Fruit fly (Drosophila melanogaster) whole organism, wandering third instar larva: Measurements from ENCODE around the gene CG43271.

Source experiments
- Abd-B ChIP-seq: fragments of >200 bp; optimal IDR thresholded peaks from 2 replicates; lab custom pipeline; 2017; ENCODE audit warnings: missing biosample characterization, missing genetic modification characterization
- CG32264 ChIP-seq: fragments of 200-800 bp; sonication (Bioruptor generic); optimal IDR thresholded peaks from 2 replicates; lab custom pipeline; 2016; ENCODE audit warnings: missing biosample characterization, missing genetic modification characterization
- CG9705 ChIP-seq: fragments of 200-800 bp; sonication (Bioruptor generic); optimal IDR thresholded peaks from 2 replicates; lab custom pipeline; 2018; ENCODE audit warnings: missing biosample characterization, mild to moderate bottlenecking, missing genetic modification characterization
- Dfd ChIP-seq: fragments of >200 bp; optimal IDR thresholded peaks from 2 replicates; lab custom pipeline; 2017; ENCODE audit warnings: missing biosample characterization, missing genetic modification characterization
- Dif ChIP-seq: fragments of 200-275, 200-300 bp; sonication (Bioruptor generic); optimal IDR thresholded peaks from 2 replicates; lab custom pipeline; 2018; ENCODE audit warnings: missing biosample characterization, missing genetic modification characterization; ENCODE audit not compliant: partially characterized antibody
- GATAd ChIP-seq: sonication (Bioruptor generic); optimal IDR thresholded peaks from 2 replicates; lab custom pipeline; 2016; ENCODE audit warnings: missing biosample characterization, missing genetic modification characterization
- HLH106 ChIP-seq: fragments of 200-800 bp; optimal IDR thresholded peaks from 3 replicates; lab custom pipeline; 2019; ENCODE audit warnings: missing biosample characterization, mild to moderate bottlenecking, missing genetic modification characterization, moderate library complexity
- Hr78 ChIP-seq: fragments of >200 bp; optimal IDR thresholded peaks from 2 replicates; lab custom pipeline; 2017; ENCODE audit warnings: missing biosample characterization, missing genetic modification characterization
- Hr83 ChIP-seq: fragments of 200-300 bp; sonication (Bioruptor generic); optimal IDR thresholded peaks from 2 replicates; lab custom pipeline; 2016; ENCODE audit warnings: missing biosample characterization, mild to moderate bottlenecking, missing genetic modification characterization, moderate library complexity; ENCODE audit not compliant: poor library complexity, severe bottlenecking
- Jra ChIP-seq: sonication (Bioruptor generic); optimal IDR thresholded peaks from 2 replicates; lab custom pipeline; 2016; ENCODE audit warnings: missing biosample characterization, missing genetic modification characterization
- Mio ChIP-seq: sonication (Bioruptor generic); optimal IDR thresholded peaks from 2 replicates; lab custom pipeline; 2016; ENCODE audit warnings: missing biosample characterization, missing genetic modification characterization
- Myc ChIP-seq: fragments of >200 bp; optimal IDR thresholded peaks from 2 replicates; lab custom pipeline; 2017
- N ChIP-seq: fragments of >200 bp; optimal IDR thresholded peaks from 2 replicates; lab custom pipeline; 2018; ENCODE audit warnings: missing biosample characterization, missing external identifiers, missing genetic modification characterization
- Rel ChIP-seq, 2 experiments: fragments of 200-800 bp; sonication (Bioruptor generic) in 1 of 2; optimal IDR thresholded peaks; 2 replicates in 1 of 2; 3 replicates in 1 of 2; lab custom pipeline; 2016 to 2019; ENCODE audit warnings: mild to moderate bottlenecking in 2 of 2, missing biosample characterization in 2 of 2, missing genetic modification characterization in 2 of 2, moderate library complexity in 1 of 2
- Vsx2 ChIP-seq: fragments of 200-300, 225-300 bp; sonication (Bioruptor generic); optimal IDR thresholded peaks from 2 replicates; lab custom pipeline; 2018; ENCODE audit warnings: missing biosample characterization, missing genetic modification characterization; ENCODE audit not compliant: partially characterized antibody
- br ChIP-seq: fragments of 200-800 bp; sonication (Bioruptor generic); optimal IDR thresholded peaks from 2 replicates; lab custom pipeline; 2016; ENCODE audit warnings: missing biosample characterization, missing genetic modification characterization
- brk ChIP-seq: fragments of 200-800 bp; sonication (Bioruptor generic); optimal IDR thresholded peaks from 2 replicates; lab custom pipeline; 2016; ENCODE audit warnings: missing biosample characterization, mild to moderate bottlenecking, missing genetic modification characterization
- dl ChIP-seq, 2 experiments: fragments of 175-275, 200-275 bp in 1 of 2; fragments of 200-275 bp in 1 of 2; sonication (Bioruptor generic); optimal IDR thresholded peaks; lab custom pipeline; 2018; ENCODE audit warnings: mild to moderate bottlenecking in 2 of 2, missing biosample characterization in 2 of 2, missing genetic modification characterization in 2 of 2, moderate library complexity in 2 of 2; ENCODE audit not compliant: partially characterized antibody in 2 of 2, insufficient read depth in 1 of 2
- dmrt93B ChIP-seq: fragments of 200-800 bp; sonication (Bioruptor generic); optimal IDR thresholded peaks from 2 replicates; lab custom pipeline; 2018; ENCODE audit warnings: missing biosample characterization, mild to moderate bottlenecking, missing genetic modification characterization
- dsf ChIP-seq: sonication (Bioruptor generic); optimal IDR thresholded peaks from 2 replicates; lab custom pipeline; 2016; ENCODE audit warnings: missing biosample characterization, missing genetic modification characterization, borderline replicate concordance
- ey ChIP-seq: fragments of 200-800 bp; sonication (Bioruptor generic); optimal IDR thresholded peaks from 2 replicates; lab custom pipeline; 2016; ENCODE audit warnings: missing biosample characterization, missing genetic modification characterization
- foxo ChIP-seq, 2 experiments: fragments of 200-800 bp; sonication (Bioruptor generic); optimal IDR thresholded peaks; 2 replicates in 1 of 2; 3 replicates in 1 of 2; lab custom pipeline; 2016 to 2017; ENCODE audit warnings: missing biosample characterization in 2 of 2, missing genetic modification characterization in 2 of 2
- fru ChIP-seq: fragments of 200-800 bp; sonication (Bioruptor generic); optimal IDR thresholded peaks from 3 replicates; lab custom pipeline; 2016; ENCODE audit warnings: missing biosample characterization, mild to moderate bottlenecking, missing genetic modification characterization
- h ChIP-seq: fragments of 200-800 bp; sonication (Bioruptor generic); optimal IDR thresholded peaks from 3 replicates; lab custom pipeline; 2016; ENCODE audit warnings: missing biosample characterization, mild to moderate bottlenecking, missing genetic modification characterization
- jim ChIP-seq: fragments of 175-275, 200-325 bp; sonication (Bioruptor generic); optimal IDR thresholded peaks from 2 replicates; lab custom pipeline; 2016; ENCODE audit warnings: missing biosample characterization, mild to moderate bottlenecking, missing genetic modification characterization
- lola ChIP-seq: fragments of >200 bp; optimal IDR thresholded peaks from 2 replicates; lab custom pipeline; 2017; ENCODE audit warnings: missing biosample characterization, missing genetic modification characterization
- pan ChIP-seq: fragments of >200 bp; optimal IDR thresholded peaks from 2 replicates; lab custom pipeline; 2017
- psq ChIP-seq: fragments of 200-800 bp; sonication (Bioruptor generic); optimal IDR thresholded peaks from 3 replicates; lab custom pipeline; 2017; ENCODE audit warnings: missing biosample characterization, mild to moderate bottlenecking, missing genetic modification characterization, moderate library complexity
- rgr ChIP-seq: fragments of 200-800 bp; sonication (Bioruptor generic); optimal IDR thresholded peaks from 3 replicates; lab custom pipeline; 2016; ENCODE audit warnings: missing biosample characterization, mild to moderate bottlenecking, missing genetic modification characterization
- sage ChIP-seq: fragments of 200-800 bp; sonication (Bioruptor generic); optimal IDR thresholded peaks from 2 replicates; lab custom pipeline; 2016; ENCODE audit warnings: missing biosample characterization, mild to moderate bottlenecking, missing genetic modification characterization
- sv ChIP-seq: fragments of 200-800 bp; sonication (Bioruptor generic); optimal IDR thresholded peaks from 3 replicates; lab custom pipeline; 2016; ENCODE audit warnings: missing biosample characterization, missing genetic modification characterization

Gene CG43271

DNA sequence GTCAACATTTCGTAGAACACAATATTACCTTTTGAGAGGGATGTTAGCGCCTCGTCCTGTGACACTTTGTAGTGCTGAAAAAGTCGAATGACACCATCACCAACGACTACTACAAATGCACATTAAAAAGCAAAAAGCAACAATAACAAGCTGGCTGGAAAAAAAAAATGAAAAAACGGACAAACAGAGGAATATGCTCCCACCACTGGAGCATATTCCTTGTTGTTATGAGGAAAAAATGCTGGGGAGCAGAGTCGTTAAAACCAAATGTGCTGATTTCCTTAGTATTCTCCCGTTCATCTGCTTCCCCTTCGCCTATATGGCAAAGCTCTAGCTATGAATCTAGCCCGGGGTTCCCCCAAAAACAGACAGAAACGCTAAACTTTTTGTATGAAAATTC lies at the start of gene CG43271:
CG43271 (minus strand) TSS at position 101 of the 400 bp plus-strand sequence.
- TF ChIP-seq dmrt93B (no peak), GATAd (GFP tag; lab: Kevin White, UChicago) (no peak), Dif (GFP tag; lab: Kevin White, UChicago) (no peak), CG32264 (GFP tag; lab: Kevin White, UChicago) (no peak), foxo (GFP tag; optimal IDR thresholded peaks at IDR 0.05; lab: Kevin White, UChicago) (no peak), HLH106 (tag; lab: Kevin White, UChicago) (no peak), rgr (GFP tag; lab: Kevin White, UChicago) (no peak), CG9705 (GFP tag; lab: Kevin White, UChicago) (no peak), jim (no peak), brk (GFP tag; lab: Kevin White, UChicago) (no peak), pan (no peak), Hr78 (GFP tag; lab: Kevin White, UChicago) (no peak), sage (GFP tag; lab: Kevin White, UChicago) (no peak), lola (no peak), N (GFP tag; lab: Kevin White, UChicago) (no peak), dsf (GFP tag; lab: Kevin White, UChicago) (no peak)
- TF ChIP-seq, all 38 proteins: peak for 0

DNA sequence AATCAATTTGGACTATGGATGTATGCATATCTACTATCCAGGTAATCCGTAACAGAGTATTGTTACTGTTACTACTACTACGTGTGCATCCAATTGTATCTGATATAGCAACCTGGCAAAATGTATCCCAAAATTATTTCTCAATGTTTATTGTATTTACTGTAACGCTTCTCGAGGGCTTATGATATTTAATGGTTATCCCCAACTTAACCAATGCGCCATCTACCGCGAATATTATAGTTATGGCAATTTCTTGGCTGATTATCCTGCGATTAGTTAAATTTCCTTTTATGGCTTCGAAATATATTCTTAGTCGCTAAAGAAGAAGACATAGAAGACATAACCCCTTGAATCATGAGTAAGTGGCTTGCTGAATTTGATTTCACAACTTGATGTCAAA lies 48.9 kb upstream of the CG43271 start:
- TF ChIP-seq Mio (no peak), Abd-B (GFP tag; lab: Kevin White, UChicago) (no peak), Rel (GFP tag; optimal IDR thresholded peaks at IDR 0.05; lab: Kevin White, UChicago) (no peak), Rel (tag; optimal IDR thresholded peaks at IDR 0.05; lab: Kevin White, UChicago) (no peak), ey (GFP tag; lab: Kevin White, UChicago) (no peak), Vsx2 (no peak), fru (no peak), dl (GFP tag; optimal IDR thresholded peaks at IDR 0.05; lab: Kevin White, UChicago; ENCODE audit: insufficient read depth in 1 of 2, partially characterized antibody in 2 of 2) (no peak), jim (no peak), Dif (GFP tag; lab: Kevin White, UChicago) (no peak), HLH106 (tag; lab: Kevin White, UChicago) (no peak), foxo (GFP tag; optimal IDR thresholded peaks at IDR 0.05; lab: Kevin White, UChicago) (no peak), CG9705 (GFP tag; lab: Kevin White, UChicago) (no peak), br (GFP tag; lab: Kevin White, UChicago) (no peak), Dfd (no peak), brk (GFP tag; lab: Kevin White, UChicago) (no peak), h (no peak), psq (GFP tag; lab: Kevin White, UChicago) (no peak)

DNA sequence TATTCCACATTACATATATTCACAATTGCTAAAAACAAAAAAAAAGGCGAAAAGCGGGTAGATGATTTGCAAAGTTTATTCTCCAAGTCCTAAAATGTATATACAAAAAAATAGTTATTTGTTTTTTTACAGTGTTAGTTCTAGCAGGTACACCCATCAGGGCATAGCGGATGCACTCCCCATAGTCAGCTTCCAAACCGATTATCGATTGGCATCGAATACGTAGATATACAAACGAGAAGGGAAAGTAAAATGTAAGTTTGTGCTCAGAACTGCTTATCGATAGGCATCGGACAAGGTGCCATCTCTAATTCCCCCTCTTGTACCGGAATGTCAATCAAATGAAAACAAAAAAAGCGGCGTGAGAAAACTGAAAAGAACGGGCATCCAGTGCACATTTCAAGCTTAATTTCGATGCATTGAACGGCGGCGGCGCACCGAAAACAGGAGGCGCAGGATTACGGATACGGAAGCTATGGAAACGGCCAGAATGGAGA lies 48.3 kb upstream of the CG43271 start, which contains the start of gene CG5674:
CG5674 (plus strand) TSS at position 309 of the 497 bp plus-strand sequence.
- no peak for TF ChIP-seq Hr78 (GFP tag; lab: Kevin White, UChicago)
- peak; percentile 23 for TF ChIP-seq sv (GFP tag; lab: Kevin White, UChicago)
- TF ChIP-seq HLH106 (tag; lab: Kevin White, UChicago): no peak
- TF ChIP-seq fru: peak; percentile 26
- peak; percentile 32 for TF ChIP-seq rgr (GFP tag; lab: Kevin White, UChicago)
- TF ChIP-seq Hr83 (GFP tag; lab: Kevin White, UChicago): peak; percentile 26
- TF ChIP-seq Myc (lab: Kevin White, UChicago): peak; percentile 2
- TF ChIP-seq sage (GFP tag; lab: Kevin White, UChicago): no peak
- TF ChIP-seq jim: peak; percentile 85
- TF ChIP-seq, all 38 proteins: peak for 6

- no peak for TF ChIP-seq HLH106 (tag; lab: Kevin White, UChicago)
- TF ChIP-seq sv (GFP tag; lab: Kevin White, UChicago): no peak
- no peak for TF ChIP-seq dmrt93B
- TF ChIP-seq N (GFP tag; lab: Kevin White, UChicago): no peak
- TF ChIP-seq Hr83 (GFP tag; lab: Kevin White, UChicago): no peak
- TF ChIP-seq Abd-B (GFP tag; lab: Kevin White, UChicago): no peak
- no peak for TF ChIP-seq Dif (GFP tag; lab: Kevin White, UChicago)
- no peak for TF ChIP-seq Jra (GFP tag; lab: Kevin White, UChicago)
- TF ChIP-seq Mio: no peak
Observed at dm6 chr2L:17960214-17960613, 45.4 kb upstream of the CG43271 start.
